Fruit fly (Drosophila melanogaster) whole organism, adult: ENCODE measurements around the gene CG32817.

Experiments used
- CG11617 ChIP-seq: fragments of 200-800 bp; sonication (Bioruptor generic); optimal IDR thresholded peaks from 2 replicates; lab custom pipeline; 2017; ENCODE audit warnings: mild to moderate bottlenecking, missing biosample characterization, missing genetic modification reagents, missing genetic modification characterization
- CG12768 ChIP-seq: fragments of 200-800 bp; sonication (Bioruptor generic); optimal IDR thresholded peaks from 2 replicates; lab custom pipeline; 2017; ENCODE audit warnings: missing biosample characterization, missing genetic modification characterization, mild to moderate bottlenecking, moderate library complexity, missing genetic modification reagents
- CG14711 ChIP-seq: fragments of 200-800 bp; sonication (Bioruptor generic); optimal IDR thresholded peaks from 2 replicates; lab custom pipeline; 2018; ENCODE audit warnings: missing biosample characterization, mild to moderate bottlenecking, missing genetic modification characterization, moderate library complexity
- CG7045 ChIP-seq: fragments of 200-800 bp; sonication (Bioruptor generic); optimal IDR thresholded peaks from 2 replicates; lab custom pipeline; 2017; ENCODE audit warnings: missing biosample characterization, mild to moderate bottlenecking, missing genetic modification characterization
- CG7101 ChIP-seq: fragments of 200-800 bp; sonication (Bioruptor generic); optimal IDR thresholded peaks from 2 replicates; lab custom pipeline; 2018; ENCODE audit warnings: missing biosample characterization, mild to moderate bottlenecking, missing genetic modification characterization, moderate library complexity
- cic ChIP-seq: fragments of 200-800 bp; sonication (Bioruptor generic); optimal IDR thresholded peaks from 2 replicates; lab custom pipeline; 2017; ENCODE audit warnings: missing biosample characterization, mild to moderate bottlenecking, missing genetic modification characterization, moderate library complexity
- kay ChIP-seq: fragments of 200-800 bp; sonication (Bioruptor generic); peaks from one replicate; lab custom pipeline; 2016; ENCODE audit warnings: missing biosample characterization, missing genetic modification characterization, borderline replicate concordance
- tj ChIP-seq: fragments of 200-800 bp; sonication (Bioruptor generic); optimal IDR thresholded peaks from 3 replicates; lab custom pipeline; 2017; ENCODE audit warnings: missing biosample characterization, mild to moderate bottlenecking, missing genetic modification characterization, moderate library complexity

DNA sequence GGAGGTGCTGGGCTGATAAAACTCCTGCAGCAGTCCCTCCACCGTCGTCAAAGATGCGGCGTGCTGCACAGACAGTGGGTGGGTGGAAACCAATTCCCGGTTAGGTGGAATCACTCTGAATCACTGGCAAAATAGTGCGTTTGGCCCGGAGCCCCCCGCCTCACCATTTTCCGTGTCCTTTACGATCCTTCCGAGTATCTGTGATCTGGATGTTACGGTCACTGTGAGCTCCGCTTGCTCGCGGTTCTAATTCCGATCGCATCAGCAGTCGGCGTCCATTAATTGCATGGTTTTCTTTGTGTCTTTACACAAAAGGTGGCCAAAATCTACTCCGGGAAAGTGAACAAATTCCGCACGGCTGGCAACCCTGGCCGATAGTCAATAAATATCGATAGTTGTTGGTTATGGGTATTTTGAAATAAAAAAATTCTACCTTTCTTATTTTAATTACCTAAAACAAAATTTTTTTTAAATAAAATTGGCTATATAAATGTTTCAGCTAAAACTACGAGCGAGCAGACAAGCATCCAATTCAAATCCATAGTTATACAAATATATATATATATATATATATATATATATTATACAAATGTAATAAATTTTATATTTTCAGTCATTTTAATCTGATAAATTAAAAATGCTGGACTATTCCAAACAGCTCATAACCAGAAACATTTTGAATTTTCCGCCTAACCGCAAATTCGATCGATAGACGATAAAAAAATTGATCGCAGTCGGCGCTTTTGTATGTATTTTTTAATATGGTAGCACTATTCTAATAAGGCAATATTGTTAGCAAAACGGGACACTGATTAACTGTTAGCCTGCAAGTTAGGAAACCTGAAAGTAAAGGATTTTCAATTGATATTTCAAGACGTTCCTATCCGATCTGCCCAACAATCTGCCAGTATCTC lies 2.4 kb upstream of the CG32817 start, which contains the start of the genes ebo and CG13373:
- TF ChIP-seq CG14711 (tag; lab: Kevin White, UChicago) (peak; percentile 85), CG7045 (GFP tag; lab: Kevin White, UChicago) (no peak), CG12768 (GFP tag; lab: Kevin White, UChicago) (no peak), kay (GFP tag; lab: Kevin White, UChicago) (no peak), CG11617 (GFP tag; lab: Kevin White, UChicago) (no peak), tj (GFP tag; lab: Kevin White, UChicago) (peak; percentile 12), cic (GFP tag; lab: Kevin White, UChicago) (no peak), CG7101 (tag; lab: Kevin White, UChicago) (peak; percentile 52)
